Worm (Caenorhabditis elegans) whole organism, L2 larva: Measurements from ENCODE around the gene F54E2.2.

Experiments
- ZK546.5 ChIP-seq: sonication (generic microtip); optimal IDR thresholded peaks from 2 replicates; lab custom pipeline; 2017; ENCODE audit warnings: missing biosample characterization, missing genetic modification characterization
- ama-1 ChIP-seq: fragments of 150-350 bp; optimal IDR thresholded peaks from 2 replicates; lab custom pipeline; 2018; ENCODE audit warnings: inconsistent platforms
- elt-1 ChIP-seq: fragments of 150-350 bp; optimal IDR thresholded peaks from 2 replicates; lab custom pipeline; 2014; ENCODE audit warnings: missing biosample characterization, missing genetic modification characterization
- gmeb-1 ChIP-seq: fragments of 150-350 bp; optimal IDR thresholded peaks from 2 replicates; lab custom pipeline; 2014; ENCODE audit warnings: missing biosample characterization, missing genetic modification characterization
- lin-13 ChIP-seq: fragments of 150-350 bp; optimal IDR thresholded peaks from 2 replicates; lab custom pipeline; 2014; ENCODE audit warnings: missing biosample characterization, missing genetic modification reagents, missing genetic modification characterization
- lsy-2 ChIP-seq, 2 experiments: fragments of 150-350 bp in 1 of 2; sonication (generic microtip) in 1 of 2; optimal IDR thresholded peaks; 2 replicates each; lab custom pipeline; 2014 to 2017; ENCODE audit warnings: missing biosample characterization in 2 of 2, missing genetic modification characterization in 2 of 2
- mbf-1 ChIP-seq: sonication (generic microtip); optimal IDR thresholded peaks from 2 replicates; lab custom pipeline; 2017; ENCODE audit warnings: missing biosample characterization, missing genetic modification characterization
- mdl-1 ChIP-seq, 2 experiments: fragments of 150-350 bp in 1 of 2; sonication (generic microtip) in 1 of 2; optimal IDR thresholded peaks; 2 replicates each; lab custom pipeline; 2017; ENCODE audit warnings: missing biosample characterization in 2 of 2, missing genetic modification characterization in 2 of 2
- nhr-12 ChIP-seq: fragments of 150-350 bp; optimal IDR thresholded peaks from 2 replicates; lab custom pipeline; 2014; ENCODE audit warnings: missing biosample characterization, missing genetic modification characterization
- skn-1 ChIP-seq: sonication (generic microtip); optimal IDR thresholded peaks from 2 replicates; lab custom pipeline; 2017; ENCODE audit warnings: missing biosample characterization, missing genetic modification characterization
- sma-3 ChIP-seq: sonication (generic microtip); optimal IDR thresholded peaks from 2 replicates; lab custom pipeline; 2016; ENCODE audit warnings: missing genetic modification reagents, missing genetic modification characterization, missing compliant biosample characterization
- unc-39 ChIP-seq: fragments of 150-350 bp; optimal IDR thresholded peaks from 2 replicates; lab custom pipeline; 2014; ENCODE audit warnings: missing biosample characterization, missing genetic modification characterization
- unc-55 ChIP-seq: fragments of 150-350 bp; sonication (generic microtip); optimal IDR thresholded peaks from 3 replicates; lab custom pipeline; 2014; ENCODE audit warnings: missing biosample characterization, missing genetic modification reagents, missing genetic modification characterization
- ztf-11 ChIP-seq: sonication (generic microtip); optimal IDR thresholded peaks from 2 replicates; lab custom pipeline; 2017; ENCODE audit warnings: missing biosample characterization, missing genetic modification characterization

ce11 chrV:2845771-2846170 lies 49.7 kb downstream of the F54E2.2 start, which contains the start of gene srj-44:
- TF ChIP-seq skn-1 (no peak), unc-39 (tag; lab: Kevin White, UChicago) (no peak), lsy-2 (tag; optimal IDR thresholded peaks at IDR 0.05; lab: Kevin White, UChicago) (no peak), elt-1 (tag; lab: Kevin White, UChicago) (no peak), ztf-11 (tag; lab: Kevin White, UChicago) (no peak), lin-13 (GFP tag; lab: Kevin White, UChicago) (no peak), nhr-12 (no peak), ama-1 (lab: Kevin White, UChicago) (no peak), gmeb-1 (tag; lab: Kevin White, UChicago) (no peak), mdl-1 (tag; optimal IDR thresholded peaks at IDR 0.05; lab: Kevin White, UChicago) (no peak), ZK546.5 (tag; lab: Kevin White, UChicago) (no peak), unc-55 (GFP tag; lab: Kevin White, UChicago) (no peak), mbf-1 (tag; lab: Kevin White, UChicago) (no peak), sma-3 (GFP tag; lab: Kevin White, UChicago) (no peak)
